Worm (Caenorhabditis elegans): ENCODE measurements around the gene T24H7.2.

Gene T24H7.2

DNA sequence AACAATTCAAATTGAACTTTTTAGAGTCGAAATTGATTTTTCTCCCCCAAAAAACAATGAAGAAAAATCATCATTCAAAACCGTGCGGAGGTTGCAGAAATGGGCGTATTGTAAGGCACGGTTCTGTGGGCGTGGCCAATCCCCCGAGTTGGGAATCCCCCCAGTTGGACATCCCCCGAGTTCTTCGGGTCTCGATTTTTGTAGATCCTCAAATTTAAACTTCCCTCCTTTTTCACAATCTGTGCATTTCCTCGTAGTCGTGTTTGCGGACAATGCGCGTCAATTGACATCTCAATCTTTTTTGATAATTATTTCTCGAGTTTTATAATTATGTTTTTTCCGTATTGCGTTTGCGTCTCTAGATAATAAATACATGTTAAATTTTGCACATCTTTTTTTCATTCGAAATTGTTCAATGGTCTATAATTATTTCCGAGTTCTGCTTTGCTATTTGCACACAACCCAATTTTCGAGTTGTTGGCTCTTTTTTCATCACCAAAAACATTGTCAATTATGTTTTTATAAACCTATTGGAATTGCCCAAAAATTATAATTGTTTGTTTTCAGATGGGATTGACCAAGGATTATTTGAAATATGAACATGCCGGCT is 22.8 kb downstream of the T24H7.2 start, which contains the start of gene F13H8.2:
Gene F13H8.2 (plus strand): TSS at position 560 of the 610 bp plus-strand sequence.
- TF ChIP-seq ama-1 (optimal IDR thresholded peaks at IDR 0.05) (no peak), ztf-11 (tag; optimal IDR thresholded peaks at IDR 0.05) (no peak), ceh-44 (GFP tag; IDR thresholded peaks at IDR 0.05) (peak; percentile 79), mxl-2 (GFP tag; conservative IDR thresholded peaks at IDR 0.05) (0 out of 2 replicates have a peak, but pooled peaks have one; percentile 35), fkh-10 (GFP tag; optimal IDR thresholded peaks at IDR 0.05) (no peak), Y5F2A.4 (GFP tag; optimal IDR thresholded peaks at IDR 0.05) (no peak), rbr-2 (tag; optimal IDR thresholded peaks at IDR 0.05) (peak; percentile 78), dmd-9 (GFP tag; IDR thresholded peaks at IDR 0.05) (peak; percentile 71), ZK546.5 (tag; optimal IDR thresholded peaks at IDR 0.05) (no peak), lim-7 (GFP tag; IDR thresholded peaks at IDR 0.05) (no peak), T26A8.4 (GFP tag; IDR thresholded peaks at IDR 0.05) (peak; percentile 76), hlh-11 (tag; optimal IDR thresholded peaks at IDR 0.05) (peak; percentile 67), ztf-7 (tag; optimal IDR thresholded peaks at IDR 0.05) (no peak), zfp-3 (GFP tag; conservative IDR thresholded peaks at IDR 0.05) (0 out of 2 replicates have a peak, but pooled peaks have one; percentile 17), nhr-25 (tag; optimal IDR thresholded peaks at IDR 0.05; ENCODE audit: borderline replicate concordance, insufficient read depth) (no peak), nhr-77 (tag; optimal IDR thresholded peaks at IDR 0.05) (peak; percentile 28), ZK337.2 (GFP tag; IDR thresholded peaks at IDR 0.05) (peak; percentile 70; the same call in 1 of the 2 replicates), lin-1 (GFP tag; IDR thresholded peaks at IDR 0.05) (peak; percentile 91), attf-4 (tag; optimal IDR thresholded peaks at IDR 0.05) (no peak), ces-1 (GFP tag; optimal IDR thresholded peaks at IDR 0.05) (no peak), arid-1 (GFP tag; conservative IDR thresholded peaks at IDR 0.05) (peak; percentile 93), dve-1 (tag; optimal IDR thresholded peaks at IDR 0.05; ENCODE audit: insufficient read depth) (peak; percentile 40), nhr-102 (tag; optimal IDR thresholded peaks at IDR 0.05) (no peak), zfp-2 (tag; optimal IDR thresholded peaks at IDR 0.05) (no peak), hlh-30 (tag; optimal IDR thresholded peaks at IDR 0.05; ENCODE audit: insufficient read depth) (peak; percentile 68), nhr-41 (GFP tag; IDR thresholded peaks at IDR 0.05) (no peak), F44E2.7 (GFP tag; IDR thresholded peaks at IDR 0.05) (no peak), egl-43 (GFP tag; IDR thresholded peaks at IDR 0.05) (peak; percentile 78), nhr-48 (tag; optimal IDR thresholded peaks at IDR 0.05) (peak; percentile 22), tag-97 (GFP tag; IDR thresholded peaks at IDR 0.05) (no peak), ceh-62 (tag; optimal IDR thresholded peaks at IDR 0.05) (no peak), R02D3.7 (tag; optimal IDR thresholded peaks at IDR 0.05) (no peak), spr-1 (tag; optimal IDR thresholded peaks at IDR 0.05) (peak; percentile 62), ceh-82 (tag; optimal IDR thresholded peaks at IDR 0.05) (no peak), dpl-1 (GFP tag; optimal IDR thresholded peaks at IDR 0.05) (peak; percentile 95), D1046.2 (GFP tag; IDR thresholded peaks at IDR 0.05) (no peak), madf-5 (GFP tag; IDR thresholded peaks at IDR 0.05) (no peak), unc-62 (GFP tag; optimal IDR thresholded peaks at IDR 0.05 in 1 of 2) (peak in 1 of 2 experiments; percentile 37), unc-62 (tag; optimal IDR thresholded peaks at IDR 0.05) (no peak), madf-9 (GFP tag; conservative IDR thresholded peaks at IDR 0.05) (no peak; the same call in 1 of the 2 replicates), aly-2 (tag; optimal IDR thresholded peaks at IDR 0.05) (no peak), saeg-2 (GFP tag; IDR thresholded peaks at IDR 0.05) (no peak), vab-7 (GFP tag; IDR thresholded peaks at IDR 0.05) (peak; percentile 77), daf-8 (GFP tag; IDR thresholded peaks at IDR 0.05) (no peak), ceh-32 (tag; optimal IDR thresholded peaks at IDR 0.05; ENCODE audit: poor library complexity) (no peak), F10B5.3 (tag; optimal IDR thresholded peaks at IDR 0.05) (no peak), lin-15B (tag; optimal IDR thresholded peaks at IDR 0.05) (no peak), daf-16 (GFP tag; optimal IDR thresholded peaks at IDR 0.05) (peak in 1 of 2 experiments; percentile 5), daf-16 (tag; optimal IDR thresholded peaks at IDR 0.05) (peak; percentile 6), mxl-3 (GFP tag; optimal IDR thresholded peaks at IDR 0.05) (peak; percentile 20)
